Worm (Caenorhabditis elegans) whole organism, L2 larva: ENCODE measurements around the gene T02C12.5.

Source experiments
- C34F6.9 ChIP-seq: fragments of 150-350 bp; optimal IDR thresholded peaks from 2 replicates; lab custom pipeline; 2014; ENCODE audit warnings: missing biosample characterization, missing genetic modification characterization
- F13H6.1 ChIP-seq: sonication (generic microtip); optimal IDR thresholded peaks from 2 replicates; lab custom pipeline; 2016; ENCODE audit warnings: missing genetic modification characterization, missing compliant biosample characterization
- R02D3.7 ChIP-seq: fragments of 150-350 bp; optimal IDR thresholded peaks from 2 replicates; lab custom pipeline; 2014; ENCODE audit warnings: missing biosample characterization, missing genetic modification characterization
- Y55F3AM.14 ChIP-seq: fragments of 200-800 bp; sonication (Bioruptor generic); optimal IDR thresholded peaks from 2 replicates; lab custom pipeline; 2018; ENCODE audit warnings: mild to moderate bottlenecking, missing genetic modification characterization, missing compliant biosample characterization
- ZK546.5 ChIP-seq: sonication (generic microtip); optimal IDR thresholded peaks from 2 replicates; lab custom pipeline; 2017; ENCODE audit warnings: missing biosample characterization, missing genetic modification characterization
- alr-1 ChIP-seq: fragments of 150-350 bp; optimal IDR thresholded peaks from 2 replicates; lab custom pipeline; 2014; ENCODE audit warnings: missing biosample characterization, missing genetic modification characterization
- aly-2 ChIP-seq: fragments of 150-350 bp; optimal IDR thresholded peaks from 2 replicates; lab custom pipeline; 2014; ENCODE audit warnings: missing biosample characterization, missing genetic modification characterization
- blmp-1 ChIP-seq: sonication (generic microtip); optimal IDR thresholded peaks from 2 replicates; lab custom pipeline; 2017; ENCODE audit warnings: missing genetic modification characterization, mild to moderate bottlenecking, missing compliant biosample characterization, antibody characterized with exemption, moderate library complexity; ENCODE audit not compliant: insufficient read depth
- ceh-16 ChIP-seq: fragments of 150-350 bp; optimal IDR thresholded peaks from 2 replicates; lab custom pipeline; 2014; ENCODE audit warnings: missing biosample characterization, missing genetic modification characterization
- ceh-82 ChIP-seq: fragments of 150-350 bp; optimal IDR thresholded peaks from 2 replicates; lab custom pipeline; 2014; ENCODE audit warnings: missing biosample characterization, missing genetic modification characterization
- crh-2 ChIP-seq: sonication (generic microtip); optimal IDR thresholded peaks from 2 replicates; lab custom pipeline; 2017; ENCODE audit warnings: missing biosample characterization, missing genetic modification characterization
- dmd-4 ChIP-seq: sonication (generic microtip); optimal IDR thresholded peaks from 2 replicates; lab custom pipeline; 2017; ENCODE audit warnings: missing biosample characterization, missing genetic modification characterization
- egl-27 ChIP-seq: sonication (generic microtip); optimal IDR thresholded peaks from 3 replicates; lab custom pipeline; 2017; ENCODE audit warnings: missing biosample characterization, missing genetic modification reagents, missing genetic modification characterization
- elt-1 ChIP-seq: fragments of 150-350 bp; optimal IDR thresholded peaks from 2 replicates; lab custom pipeline; 2014; ENCODE audit warnings: missing biosample characterization, missing genetic modification characterization
- elt-3 ChIP-seq: sonication (generic microtip); optimal IDR thresholded peaks from 2 replicates; lab custom pipeline; 2017; ENCODE audit warnings: missing biosample characterization, missing genetic modification characterization
- fos-1 ChIP-seq: fragments of 150-350 bp; optimal IDR thresholded peaks from 2 replicates; lab custom pipeline; 2014; ENCODE audit warnings: missing biosample characterization, missing genetic modification characterization
- gmeb-1 ChIP-seq: fragments of 150-350 bp; optimal IDR thresholded peaks from 2 replicates; lab custom pipeline; 2014; ENCODE audit warnings: missing biosample characterization, missing genetic modification characterization
- lin-11 ChIP-seq: fragments of 150-350 bp; sonication (generic microtip); optimal IDR thresholded peaks from 2 replicates; lab custom pipeline; 2014; ENCODE audit warnings: missing biosample characterization, missing genetic modification characterization, inconsistent platforms, mixed read lengths
- lin-13 ChIP-seq: fragments of 150-350 bp; optimal IDR thresholded peaks from 2 replicates; lab custom pipeline; 2014; ENCODE audit warnings: missing biosample characterization, missing genetic modification reagents, missing genetic modification characterization
- lin-39 ChIP-seq: fragments of 150-350 bp; optimal IDR thresholded peaks from 2 replicates; lab custom pipeline; 2014; ENCODE audit warnings: missing biosample characterization, missing genetic modification reagents, missing genetic modification characterization
- lsy-2 ChIP-seq, 2 experiments: fragments of 150-350 bp in 1 of 2; sonication (generic microtip) in 1 of 2; optimal IDR thresholded peaks; 2 replicates each; lab custom pipeline; 2014 to 2017; ENCODE audit warnings: missing biosample characterization in 2 of 2, missing genetic modification characterization in 2 of 2
- mab-5 ChIP-seq: fragments of 150-350 bp; optimal IDR thresholded peaks from 2 replicates; lab custom pipeline; 2014; ENCODE audit warnings: missing biosample characterization, missing genetic modification characterization
- mbf-1 ChIP-seq: sonication (generic microtip); optimal IDR thresholded peaks from 2 replicates; lab custom pipeline; 2017; ENCODE audit warnings: missing biosample characterization, missing genetic modification characterization
- mdl-1 ChIP-seq, 2 experiments: fragments of 150-350 bp in 1 of 2; sonication (generic microtip) in 1 of 2; optimal IDR thresholded peaks; 2 replicates each; lab custom pipeline; 2017; ENCODE audit warnings: missing biosample characterization in 2 of 2, missing genetic modification characterization in 2 of 2
- nhr-10 ChIP-seq: sonication (generic microtip); optimal IDR thresholded peaks from 2 replicates; lab custom pipeline; 2017; ENCODE audit warnings: missing biosample characterization, missing genetic modification characterization
- nhr-12 ChIP-seq: fragments of 150-350 bp; optimal IDR thresholded peaks from 2 replicates; lab custom pipeline; 2014; ENCODE audit warnings: missing biosample characterization, missing genetic modification characterization
- nhr-129 ChIP-seq: fragments of 150-350 bp; optimal IDR thresholded peaks from 2 replicates; lab custom pipeline; 2014; ENCODE audit warnings: missing biosample characterization, missing genetic modification characterization
- nhr-21 ChIP-seq: fragments of 150-350 bp; optimal IDR thresholded peaks from 2 replicates; lab custom pipeline; 2014; ENCODE audit warnings: missing biosample characterization, missing genetic modification characterization
- nhr-23 ChIP-seq: fragments of 150-350 bp; optimal IDR thresholded peaks from 2 replicates; lab custom pipeline; 2014; ENCODE audit warnings: missing biosample characterization, missing genetic modification reagents, missing genetic modification characterization
- nhr-237 ChIP-seq: fragments of 150-350 bp; optimal IDR thresholded peaks from 2 replicates; lab custom pipeline; 2014; ENCODE audit warnings: missing biosample characterization, missing genetic modification characterization
- nhr-25 ChIP-seq: fragments of 150-350 bp; sonication (generic microtip); optimal IDR thresholded peaks from 3 replicates; lab custom pipeline; 2014; ENCODE audit warnings: missing biosample characterization, missing genetic modification characterization
- nhr-6 ChIP-seq: fragments of 150-350 bp; optimal IDR thresholded peaks from 2 replicates; lab custom pipeline; 2014; ENCODE audit warnings: missing biosample characterization, missing genetic modification characterization
- nhr-77 ChIP-seq: fragments of 150-350 bp; optimal IDR thresholded peaks from 2 replicates; lab custom pipeline; 2014; ENCODE audit warnings: missing biosample characterization, missing genetic modification characterization
- peb-1 ChIP-seq: fragments of 150-350 bp; optimal IDR thresholded peaks from 2 replicates; lab custom pipeline; 2014; ENCODE audit warnings: missing biosample characterization, missing genetic modification characterization
- sem-4 ChIP-seq: fragments of 150-350 bp; optimal IDR thresholded peaks from 2 replicates; lab custom pipeline; 2014; ENCODE audit warnings: missing biosample characterization, missing genetic modification reagents, missing genetic modification characterization
- skn-1 ChIP-seq: sonication (generic microtip); optimal IDR thresholded peaks from 2 replicates; lab custom pipeline; 2017; ENCODE audit warnings: missing biosample characterization, missing genetic modification characterization
- sma-3 ChIP-seq: sonication (generic microtip); optimal IDR thresholded peaks from 2 replicates; lab custom pipeline; 2016; ENCODE audit warnings: missing genetic modification reagents, missing genetic modification characterization, missing compliant biosample characterization
- sma-9 ChIP-seq, 2 experiments: fragments of 150-350 bp in 1 of 2; sonication (generic microtip) in 1 of 2; optimal IDR thresholded peaks; 2 replicates each; lab custom pipeline; 2014 to 2016; ENCODE audit warnings: missing genetic modification characterization in 2 of 2, mild to moderate bottlenecking in 1 of 2, missing biosample characterization in 1 of 2, missing compliant biosample characterization in 1 of 2, missing genetic modification reagents in 1 of 2, moderate library complexity in 1 of 2
- snpc-4 ChIP-seq: fragments of 150-350 bp; optimal IDR thresholded peaks from 2 replicates; lab custom pipeline; 2014; ENCODE audit warnings: missing biosample characterization, missing genetic modification characterization
- unc-39 ChIP-seq: fragments of 150-350 bp; optimal IDR thresholded peaks from 2 replicates; lab custom pipeline; 2014; ENCODE audit warnings: missing biosample characterization, missing genetic modification characterization
- unc-55 ChIP-seq: fragments of 150-350 bp; sonication (generic microtip); optimal IDR thresholded peaks from 3 replicates; lab custom pipeline; 2014; ENCODE audit warnings: missing biosample characterization, missing genetic modification reagents, missing genetic modification characterization
- unc-62 ChIP-seq: fragments of 150-350 bp; optimal IDR thresholded peaks from 2 replicates; lab custom pipeline; 2014; ENCODE audit warnings: missing biosample characterization, missing genetic modification reagents, missing genetic modification characterization
- zag-1 ChIP-seq: fragments of 150-350 bp; optimal IDR thresholded peaks from 2 replicates; lab custom pipeline; 2014; ENCODE audit warnings: missing biosample characterization, missing genetic modification characterization
- ztf-1 ChIP-seq: fragments of 200-800 bp; sonication (Bioruptor generic); conservative IDR thresholded peaks from 2 replicates; pipeline ENCODE4 v1.3.6; 2022; ENCODE audit warnings: missing genetic modification characterization, missing compliant biosample characterization
- ztf-11 ChIP-seq: sonication (generic microtip); optimal IDR thresholded peaks from 2 replicates; lab custom pipeline; 2017; ENCODE audit warnings: missing biosample characterization, missing genetic modification characterization
- ztf-4 ChIP-seq: fragments of 150-350 bp; optimal IDR thresholded peaks from 2 replicates; lab custom pipeline; 2014; ENCODE audit warnings: missing biosample characterization, missing genetic modification characterization

The T02C12.5 gene

ce11 chrIII:4019801-4020200 lies 8.2 kb downstream of the T02C12.5 start, which contains the start of gene snpc-3.4 (continued):
- TF ChIP-seq alr-1 (tag; lab: Kevin White, UChicago) (no peak), nhr-21 (tag; lab: Kevin White, UChicago) (peak; percentile 37), unc-39 (tag; lab: Kevin White, UChicago) (no peak), unc-62 (GFP tag; lab: Kevin White, UChicago) (no peak), ztf-11 (tag; lab: Kevin White, UChicago) (no peak), blmp-1 (tag; lab: Kevin White, UChicago) (no peak), elt-1 (tag; lab: Kevin White, UChicago) (no peak), nhr-77 (tag; lab: Kevin White, UChicago) (no peak), nhr-6 (tag; lab: Kevin White, UChicago) (peak; percentile 10), nhr-10 (no peak), dmd-4 (tag; lab: Kevin White, UChicago) (no peak), nhr-23 (tag; lab: Kevin White, UChicago) (no peak), lin-39 (no peak), unc-55 (GFP tag; lab: Kevin White, UChicago) (peak; percentile 93), lin-11 (peak; percentile 25), ZK546.5 (tag; lab: Kevin White, UChicago) (no peak), aly-2 (tag; lab: Kevin White, UChicago) (no peak), mab-5 (tag; lab: Kevin White, UChicago) (peak; percentile 47), nhr-237 (tag; lab: Kevin White, UChicago) (no peak), lsy-2 (tag; optimal IDR thresholded peaks at IDR 0.05; lab: Kevin White, UChicago) (peak; percentile 93 to 99), nhr-12 (tag; lab: Kevin White, UChicago) (no peak), fos-1 (tag; lab: Kevin White, UChicago) (peak; percentile 65)
- TF ChIP-seq, all 48 proteins: peak for 17

ce11 chrIII:4018591-4019580 lies 9.1 kb downstream of the T02C12.5 start:
- no peak for TF ChIP-seq nhr-12 (tag; lab: Kevin White, UChicago)
- TF ChIP-seq nhr-129 (tag; lab: Kevin White, UChicago), result peak; percentile 9
- no peak for TF ChIP-seq sma-3 (GFP tag; lab: Kevin White, UChicago)
- no peak for TF ChIP-seq elt-3 (tag; lab: Kevin White, UChicago)
- TF ChIP-seq ztf-4 (tag; lab: Kevin White, UChicago), result no peak
- TF ChIP-seq nhr-23 (tag; lab: Kevin White, UChicago), result no peak
- TF ChIP-seq nhr-10, result no peak
- TF ChIP-seq lin-39, result no peak
- no peak for TF ChIP-seq dmd-4 (tag; lab: Kevin White, UChicago)
- TF ChIP-seq skn-1 (tag; lab: Kevin White, UChicago), result no peak
- TF ChIP-seq nhr-21 (tag; lab: Kevin White, UChicago), result no peak
- peak in 1 of 2 experiments; percentile 46 for TF ChIP-seq lsy-2 (tag; optimal IDR thresholded peaks at IDR 0.05; lab: Kevin White, UChicago)
- no peak for TF ChIP-seq R02D3.7 (tag; lab: Kevin White, UChicago)
- no peak for TF ChIP-seq ZK546.5 (tag; lab: Kevin White, UChicago)
- peak; percentile 5 for TF ChIP-seq lin-13
- no peak for TF ChIP-seq ceh-82 (tag; lab: Kevin White, UChicago)
- no peak for TF ChIP-seq ztf-11 (tag; lab: Kevin White, UChicago)
- no peak for TF ChIP-seq alr-1 (tag; lab: Kevin White, UChicago)
- no peak for TF ChIP-seq unc-39 (tag; lab: Kevin White, UChicago)
- no peak for TF ChIP-seq nhr-25
- peak; percentile 39 for TF ChIP-seq sem-4 (tag; lab: Kevin White, UChicago)
- no peak for TF ChIP-seq Y55F3AM.14 (GFP tag; lab: Kevin White, UChicago)
- TF ChIP-seq gmeb-1 (tag; lab: Kevin White, UChicago), result no peak
- TF ChIP-seq nhr-237 (tag; lab: Kevin White, UChicago), result no peak
- TF ChIP-seq peb-1 (tag; lab: Kevin White, UChicago), result no peak
- no peak for TF ChIP-seq zag-1 (tag; lab: Kevin White, UChicago)
- TF ChIP-seq egl-27, result no peak
- no peak for TF ChIP-seq nhr-77 (tag; lab: Kevin White, UChicago)
- TF ChIP-seq mdl-1 (tag; optimal IDR thresholded peaks at IDR 0.05; lab: Kevin White, UChicago), result no peak
- no peak for TF ChIP-seq ztf-1 (GFP tag; lab: Robert Waterston, UW)
- peak; percentile 32 for TF ChIP-seq unc-55 (GFP tag; lab: Kevin White, UChicago)
- TF ChIP-seq fos-1 (tag; lab: Kevin White, UChicago), result peak; percentile 88
- TF ChIP-seq snpc-4 (tag; lab: Kevin White, UChicago), result no peak
- peak; percentile 18 for TF ChIP-seq crh-2 (tag; lab: Kevin White, UChicago)
- peak; percentile 21 for TF ChIP-seq C34F6.9
- no peak for TF ChIP-seq mbf-1
- no peak for TF ChIP-seq elt-1 (tag; lab: Kevin White, UChicago)
- TF ChIP-seq sma-9 (GFP tag; optimal IDR thresholded peaks at IDR 0.05; lab: Kevin White, UChicago), result no peak
- no peak for TF ChIP-seq sma-9 (tag; optimal IDR thresholded peaks at IDR 0.05; lab: Kevin White, UChicago)
- no peak for TF ChIP-seq lin-11
- TF ChIP-seq blmp-1 (tag; lab: Kevin White, UChicago), result no peak
- no peak for TF ChIP-seq nhr-6 (tag; lab: Kevin White, UChicago)
- TF ChIP-seq ceh-16, result no peak
- peak; percentile 14 for TF ChIP-seq mab-5 (tag; lab: Kevin White, UChicago)
- TF ChIP-seq F13H6.1 (tag; lab: Kevin White, UChicago), result peak; percentile 34
